Worm (Caenorhabditis elegans) whole organism, L3 larva: ENCODE measurements around the gene ntr-2.

ENCODE experiments used
- ceh-9 ChIP-seq: sonication (generic microtip); optimal IDR thresholded peaks from 2 replicates; lab custom pipeline; 2018; ENCODE audit warnings: missing biosample characterization, missing genetic modification characterization
- egl-27 ChIP-seq: sonication (generic microtip); optimal IDR thresholded peaks from 4 replicates; lab custom pipeline; 2017; ENCODE audit warnings: missing biosample characterization, missing genetic modification reagents, missing genetic modification characterization
- lin-39 ChIP-seq: fragments of 150-350 bp; optimal IDR thresholded peaks from 2 replicates; lab custom pipeline; 2018; ENCODE audit warnings: missing biosample characterization, missing genetic modification reagents, missing genetic modification characterization

DNA sequence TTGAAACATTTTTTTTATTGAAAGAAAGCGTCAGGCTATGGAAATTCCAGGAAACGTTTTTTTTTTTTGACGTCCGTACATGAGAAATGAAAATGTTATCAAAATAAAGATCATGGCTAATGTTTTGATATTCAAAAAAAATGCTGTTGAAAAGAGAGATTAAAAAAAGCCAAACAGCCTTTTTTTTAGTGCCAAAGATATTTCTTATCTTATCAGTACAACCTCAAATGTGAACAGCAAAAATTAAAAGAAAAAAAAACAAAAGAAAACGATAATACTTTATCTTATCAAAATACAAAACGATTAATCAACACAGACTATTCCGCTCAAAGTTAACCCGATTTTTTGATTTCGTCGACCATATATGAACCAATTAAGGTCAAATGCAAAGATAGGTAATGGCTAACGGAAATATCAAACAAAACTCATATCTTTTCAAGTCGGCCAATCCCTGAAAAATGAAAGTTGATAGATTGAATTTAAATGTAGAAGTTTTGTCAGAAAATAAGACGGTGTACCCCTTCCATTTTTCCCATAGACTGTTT lies 21.4 kb downstream of the ntr-2 start:
- TF ChIP-seq egl-27 (tag; lab: Kevin White, UChicago) (no peak), ceh-9 (tag; lab: Kevin White, UChicago) (no peak), lin-39 (no peak)
